Fruit fly (Drosophila melanogaster) whole organism, embryonic: ENCODE results near the gene CG15570.

Experiments used
- Ada2b ChIP-seq: fragments of 200-800 bp; sonication (Bioruptor generic); IDR thresholded peaks from 2 replicates; pipeline ENCODE4 v1.3.6; 2022; ENCODE audit warnings: missing biosample characterization, missing genetic modification characterization
- Awh ChIP-seq: fragments of 200-800 bp; sonication (Bioruptor generic); IDR thresholded peaks from 2 replicates; pipeline ENCODE4, ENCODE4 v1.3.6; 2022; ENCODE audit warnings: missing biosample characterization, missing genetic modification characterization
- Bgb ChIP-seq: fragments of 200-800 bp; sonication (Bioruptor generic); IDR thresholded peaks from 2 replicates; pipeline ENCODE4 v1.3.6; 2022; ENCODE audit warnings: missing biosample characterization, missing genetic modification characterization; ENCODE audit not compliant: partially characterized antibody
- CG10147 ChIP-seq: fragments of 200-800 bp; sonication (Bioruptor generic); optimal IDR thresholded peaks from 2 replicates; lab custom pipeline; 2019; ENCODE audit warnings: missing biosample characterization, mild to moderate bottlenecking, missing genetic modification characterization, moderate library complexity
- CG10209 ChIP-seq: fragments of 200-800 bp; sonication (Bioruptor generic); optimal IDR thresholded peaks from 3 replicates; lab custom pipeline; 2017; ENCODE audit warnings: missing biosample characterization, mild to moderate bottlenecking, missing genetic modification characterization, missing genetic modification reagents
- CG11093 ChIP-seq: fragments of 200-800 bp; sonication (Bioruptor generic); IDR thresholded peaks from 3 replicates; pipeline ENCODE4 v1.3.6; 2022; ENCODE audit warnings: missing biosample characterization, missing genetic modification characterization
- CG11723 ChIP-seq: fragments of 200-800 bp; sonication (Bioruptor generic); optimal IDR thresholded peaks from 2 replicates; lab custom pipeline; 2017; ENCODE audit warnings: missing biosample characterization, mild to moderate bottlenecking, missing genetic modification characterization
- CG12299 ChIP-seq: fragments of 200-800 bp; sonication (Bioruptor generic); optimal IDR thresholded peaks from 2 replicates; lab custom pipeline; 2018; ENCODE audit warnings: missing biosample characterization, mild to moderate bottlenecking, missing genetic modification characterization
- CG12391 ChIP-seq: fragments of 200-800 bp; sonication (Bioruptor generic); optimal IDR thresholded peaks from 3 replicates; lab custom pipeline; 2018; ENCODE audit warnings: missing biosample characterization, mild to moderate bottlenecking, missing genetic modification characterization, moderate library complexity
- CG13894 ChIP-seq: fragments of 200-800 bp; sonication (Bioruptor generic); optimal IDR thresholded peaks from 3 replicates; lab custom pipeline; 2018; ENCODE audit warnings: missing biosample characterization, mild to moderate bottlenecking, missing genetic modification characterization, moderate library complexity
- CG15514 ChIP-seq: fragments of 200-800 bp; sonication (Bioruptor generic); optimal IDR thresholded peaks from 3 replicates; lab custom pipeline; 2017; ENCODE audit warnings: missing biosample characterization, missing genetic modification characterization, mild to moderate bottlenecking, moderate library complexity, missing genetic modification reagents
- CG1603 ChIP-seq: fragments of 200-800 bp; sonication (Bioruptor generic); optimal IDR thresholded peaks from 2 replicates; lab custom pipeline; 2019; ENCODE audit warnings: missing biosample characterization, mild to moderate bottlenecking, missing genetic modification characterization, moderate library complexity
- CG18011 ChIP-seq: fragments of 200-800 bp; sonication (Bioruptor generic); optimal IDR thresholded peaks from 2 replicates; lab custom pipeline; 2017; ENCODE audit warnings: missing biosample characterization, missing genetic modification characterization, mild to moderate bottlenecking, moderate library complexity, missing genotype
- CG2116 ChIP-seq: fragments of 200-800 bp; sonication (Bioruptor generic); optimal IDR thresholded peaks from 3 replicates; lab custom pipeline; 2018; ENCODE audit warnings: missing biosample characterization, mild to moderate bottlenecking, missing genetic modification characterization
- CG30403 ChIP-seq: fragments of 200-800 bp; sonication (Bioruptor generic); optimal IDR thresholded peaks from 3 replicates; lab custom pipeline; 2016; ENCODE audit warnings: missing biosample characterization, missing genetic modification characterization
- CG3407 ChIP-seq: fragments of 200-800 bp; sonication (Bioruptor generic); optimal IDR thresholded peaks from 2 replicates; lab custom pipeline; 2018; ENCODE audit warnings: missing biosample characterization, mild to moderate bottlenecking, missing genetic modification characterization
- CG34376 ChIP-seq: fragments of 200-800 bp; sonication (Bioruptor generic); optimal IDR thresholded peaks from 2 replicates; lab custom pipeline; 2018; ENCODE audit warnings: missing biosample characterization, mild to moderate bottlenecking, missing genetic modification characterization
- CG43689 ChIP-seq: fragments of 200-800 bp; sonication (Bioruptor generic); IDR thresholded peaks from 2 replicates; pipeline ENCODE4 v1.3.6; 2022; ENCODE audit warnings: missing biosample characterization, missing genetic modification characterization
- CG6272 ChIP-seq: fragments of 200-800 bp; sonication (Bioruptor generic); IDR thresholded peaks from 2 replicates; pipeline ENCODE4 v1.3.6; 2022; ENCODE audit warnings: missing biosample characterization, missing genetic modification characterization
- CG7987 ChIP-seq: fragments of 200-800 bp; sonication (Bioruptor generic); optimal IDR thresholded peaks from 2 replicates; lab custom pipeline; 2018; ENCODE audit warnings: missing biosample characterization, mild to moderate bottlenecking, missing genetic modification characterization, moderate library complexity
- CTCF ChIP-seq: fragments of 200-800 bp; sonication (Bioruptor generic); optimal IDR thresholded peaks from 2 replicates; lab custom pipeline; 2017; ENCODE audit warnings: missing biosample characterization, mild to moderate bottlenecking, missing genetic modification characterization, moderate library complexity
- Drgx ChIP-seq: fragments of 200-800 bp; sonication (Bioruptor generic); IDR thresholded peaks from 2 replicates; pipeline ENCODE4 v1.3.6; 2022; ENCODE audit warnings: missing biosample characterization, missing genetic modification characterization
- Ets65A ChIP-seq: fragments of 200-800 bp; sonication (Bioruptor generic); peaks from one replicate; lab custom pipeline; 2016; ENCODE audit warnings: missing biosample characterization, missing genetic modification characterization
- HLH54F ChIP-seq: fragments of 200-800 bp; sonication (Bioruptor generic); optimal IDR thresholded peaks from 3 replicates; lab custom pipeline; 2016; ENCODE audit warnings: missing biosample characterization, missing genetic modification characterization
- Hand ChIP-seq: fragments of 200-800 bp; sonication (Bioruptor generic); optimal IDR thresholded peaks from 2 replicates; lab custom pipeline; 2017; ENCODE audit warnings: mild to moderate bottlenecking, missing biosample characterization, missing genetic modification reagents, missing genetic modification characterization
- Hmr ChIP-seq: fragments of 200-800 bp; sonication (Bioruptor generic); optimal IDR thresholded peaks from 3 replicates; lab custom pipeline; 2017; ENCODE audit warnings: mild to moderate bottlenecking, missing biosample characterization, missing genetic modification reagents, missing genetic modification characterization
- Hr51 ChIP-seq, 2 experiments: fragments of 200-800 bp; sonication (Bioruptor generic); optimal IDR thresholded peaks; 2 replicates in 1 of 2; 3 replicates in 1 of 2; lab custom pipeline; 2016 to 2018; ENCODE audit warnings: missing biosample characterization in 2 of 2, missing genetic modification characterization in 2 of 2, mild to moderate bottlenecking in 1 of 2, moderate library complexity in 1 of 2
- Hsf ChIP-seq: fragments of 200-800 bp; sonication (Bioruptor generic); optimal IDR thresholded peaks from 3 replicates; lab custom pipeline; 2016; ENCODE audit warnings: missing biosample characterization, missing genetic modification characterization
- Lpt ChIP-seq: fragments of >200 bp; optimal IDR thresholded peaks from 2 replicates; lab custom pipeline; 2018; ENCODE audit warnings: missing biosample characterization, missing genetic modification characterization
- Mad ChIP-seq: fragments of 200-800 bp; sonication (Bioruptor generic); optimal IDR thresholded peaks from 2 replicates; lab custom pipeline; 2016; ENCODE audit warnings: missing biosample characterization, missing genetic modification characterization
- Mes4 ChIP-seq: fragments of 200-800 bp; sonication (Bioruptor generic); optimal IDR thresholded peaks from 2 replicates; lab custom pipeline; 2016; ENCODE audit warnings: missing biosample characterization, missing genetic modification characterization
- Vsx1 ChIP-seq: fragments of 200-800 bp; sonication (Bioruptor generic); optimal IDR thresholded peaks from 2 replicates; lab custom pipeline; 2017; ENCODE audit warnings: missing biosample characterization, mild to moderate bottlenecking, missing genetic modification characterization, missing genetic modification reagents
- aop ChIP-seq: fragments of 200-800 bp; sonication (Bioruptor generic); IDR thresholded peaks from 2 replicates; pipeline ENCODE4 v1.3.6; 2022; ENCODE audit warnings: missing biosample characterization, missing genetic modification characterization
- bcd ChIP-seq: fragments of 200-800 bp; sonication (Bioruptor generic); optimal IDR thresholded peaks from 2 replicates; lab custom pipeline; 2017; ENCODE audit warnings: missing biosample characterization, mild to moderate bottlenecking, missing genetic modification characterization
- dmrt99B ChIP-seq: fragments of 200-800 bp; sonication (Bioruptor generic); optimal IDR thresholded peaks from 2 replicates; lab custom pipeline; 2018; ENCODE audit warnings: missing biosample characterization, mild to moderate bottlenecking, missing genetic modification characterization, moderate library complexity
- en ChIP-seq: fragments of 200-800 bp; sonication (Bioruptor generic); optimal IDR thresholded peaks from 2 replicates; lab custom pipeline; 2016; ENCODE audit warnings: missing biosample characterization, missing genetic modification characterization
- fd96Cb ChIP-seq: fragments of 200-800 bp; sonication (Bioruptor generic); optimal IDR thresholded peaks from 2 replicates; lab custom pipeline; 2018; ENCODE audit warnings: missing biosample characterization, mild to moderate bottlenecking, missing genetic modification characterization, moderate library complexity
- gsb ChIP-seq: fragments of 200-800 bp; sonication (Bioruptor generic); IDR thresholded peaks from 2 replicates; pipeline ENCODE4 v1.3.6; 2022; ENCODE audit warnings: missing biosample characterization, missing genetic modification characterization
- lilli ChIP-seq: fragments of 200-800 bp; sonication (Bioruptor generic); optimal IDR thresholded peaks from 3 replicates; lab custom pipeline; 2016; ENCODE audit warnings: missing biosample characterization, missing genetic modification characterization
- luna ChIP-seq: fragments of 200-800 bp; sonication (Bioruptor generic); optimal IDR thresholded peaks from 2 replicates; lab custom pipeline; 2016; ENCODE audit warnings: missing biosample characterization, missing genetic modification characterization
- oc ChIP-seq: fragments of 200-800 bp; sonication (Bioruptor generic); optimal IDR thresholded peaks from 2 replicates; lab custom pipeline; 2018; ENCODE audit warnings: missing biosample characterization, mild to moderate bottlenecking, missing genetic modification characterization, moderate library complexity
- peb ChIP-seq: fragments of 200-800 bp; sonication (Bioruptor generic); IDR thresholded peaks from 2 replicates; pipeline ENCODE4 v1.3.6; 2022; ENCODE audit warnings: missing biosample characterization, missing genetic modification characterization
- psq ChIP-seq: fragments of 200-800 bp; sonication (Bioruptor generic); optimal IDR thresholded peaks from 2 replicates; lab custom pipeline; 2017; ENCODE audit warnings: missing biosample characterization, missing genetic modification characterization
- sens-2 ChIP-seq: fragments of 200-800 bp; sonication (Bioruptor generic); IDR thresholded peaks from 2 replicates; pipeline ENCODE4 v1.3.6; 2022; ENCODE audit warnings: missing biosample characterization, missing genetic modification characterization
- sima ChIP-seq: fragments of 200-800 bp; sonication (Bioruptor generic); optimal IDR thresholded peaks from 2 replicates; lab custom pipeline; 2016; ENCODE audit warnings: missing biosample characterization, missing genetic modification characterization
- sisA ChIP-seq: fragments of 200-800 bp; sonication (Bioruptor generic); IDR thresholded peaks from 2 replicates; pipeline ENCODE4 v1.3.6; 2022; ENCODE audit warnings: missing biosample characterization, missing genetic modification characterization
- slp2 ChIP-seq: fragments of 200-800 bp; sonication (Bioruptor generic); optimal IDR thresholded peaks from 2 replicates; lab custom pipeline; 2016; ENCODE audit warnings: missing biosample characterization, missing genetic modification characterization
- ssp ChIP-seq: fragments of 200-800 bp; sonication (Bioruptor generic); IDR thresholded peaks from 2 replicates; pipeline ENCODE4 v1.3.6; 2022; ENCODE audit warnings: missing biosample characterization, missing genetic modification characterization
- tio ChIP-seq: fragments of 200-800 bp; sonication (Bioruptor generic); optimal IDR thresholded peaks from 2 replicates; lab custom pipeline; 2017; ENCODE audit warnings: missing biosample characterization, missing genetic modification characterization, inconsistent platforms
- zen2 ChIP-seq: fragments of 200-800 bp; sonication (Bioruptor generic); IDR thresholded peaks from 3 replicates; pipeline ENCODE4 v1.3.6; 2022; ENCODE audit warnings: missing biosample characterization, missing genetic modification characterization; ENCODE audit not compliant: partially characterized antibody
- zfh2 ChIP-seq: fragments of 200-800 bp; sonication (Bioruptor generic); optimal IDR thresholded peaks from 2 replicates; lab custom pipeline; 2016; ENCODE audit warnings: missing biosample characterization, missing genetic modification characterization

The CG15570 gene

dm6 chrX:4172143-4172771 is 45.7 kb upstream of the CG15570 start (continued):
- TF ChIP-seq Mes4 (GFP tag; lab: Kevin White, UChicago) (no peak), CG11093 (no peak), gsb (GFP tag; lab: Robert Waterston, UW) (no peak), luna (no peak), ssp (0 out of 2 replicates have a peak, but pooled peaks have one; percentile 12), lilli (GFP tag; lab: Kevin White, UChicago) (no peak), aop (no peak), CG3407 (GFP tag; lab: Kevin White, UChicago) (no peak), fd96Cb (tag; lab: Kevin White, UChicago) (peak; percentile 21), Hand (no peak), oc (no peak), CG6272 (GFP tag; lab: Robert Waterston, UW) (no peak), Hr51 (GFP tag; optimal IDR thresholded peaks at IDR 0.05; lab: Kevin White, UChicago) (peak in 1 of 2 experiments; percentile 38), CG12299 (tag; lab: Kevin White, UChicago) (no peak), HLH54F (GFP tag; lab: Kevin White, UChicago) (no peak), Ada2b (GFP tag; lab: Robert Waterston, UW) (peak; percentile 34; the same call in 1 of the 2 replicates), Drgx (GFP tag; lab: Robert Waterston, UW) (peak; percentile 67), sima (no peak), Ets65A (GFP tag; lab: Kevin White, UChicago) (peak; percentile 82), CG11723 (no peak), Vsx1 (GFP tag; lab: Kevin White, UChicago) (no peak), slp2 (GFP tag; lab: Kevin White, UChicago) (no peak), Hmr (GFP tag; lab: Kevin White, UChicago) (no peak), CG18011 (no peak), CG13894 (tag; lab: Kevin White, UChicago) (no peak), Mad (no peak), Awh (GFP tag; lab: Robert Waterston, UW) (0 out of 2 replicates have a peak, but pooled peaks have one; percentile 7), CG43689 (GFP tag; lab: Robert Waterston, UW) (no peak), tio (GFP tag; lab: Kevin White, UChicago) (no peak), CG34376 (GFP tag; lab: Kevin White, UChicago) (no peak), CTCF (no peak), CG2116 (GFP tag; lab: Kevin White, UChicago) (no peak), zen2 (GFP tag; lab: Robert Waterston, UW) (no peak), bcd (GFP tag; lab: Kevin White, UChicago) (no peak), sisA (GFP tag; lab: Robert Waterston, UW) (peak; percentile 40; the same call in 1 of the 2 replicates), en (no peak), CG1603 (peak; percentile 61), Hsf (GFP tag; lab: Kevin White, UChicago) (peak; percentile 20), Bgb (GFP tag; lab: Robert Waterston, UW) (no peak), peb (no peak), dmrt99B (peak; percentile 37), CG10147 (GFP tag; lab: Kevin White, UChicago) (no peak), Lpt (no peak), CG30403 (GFP tag; lab: Kevin White, UChicago) (peak; percentile 20), sens-2 (no peak), CG10209 (GFP tag; lab: Kevin White, UChicago) (peak; percentile 1), CG7987 (GFP tag; lab: Kevin White, UChicago) (no peak), zfh2 (no peak), CG12391 (peak; percentile 21), psq (no peak), CG15514 (GFP tag; lab: Kevin White, UChicago) (no peak)
